Worm (Caenorhabditis elegans): ENCODE results near the gene F07H5.7.

The F07H5.7 gene

ce11 chrII:8787376-8787775 is 6.6 kb downstream of the F07H5.7 start (continued):
- TF ChIP-seq T20F7.1 (GFP tag; optimal IDR thresholded peaks at IDR 0.05) (peak; percentile 80), nhr-76 (tag; optimal IDR thresholded peaks at IDR 0.05) (peak; percentile 20), hlh-30 (tag; optimal IDR thresholded peaks at IDR 0.05; ENCODE audit: insufficient read depth) (peak; percentile 100)

- TF ChIP-seq snpc-1.2 (GFP tag; IDR thresholded peaks at IDR 0.05) (no peak), php-3 (GFP tag; IDR thresholded peaks at IDR 0.05) (no peak), hlh-11 (tag; optimal IDR thresholded peaks at IDR 0.05) (no peak), zip-11 (GFP tag; IDR thresholded peaks at IDR 0.05) (no peak), zfp-3 (GFP tag; conservative IDR thresholded peaks at IDR 0.05) (0 out of 2 replicates have a peak, but pooled peaks have one; percentile 73), Y75B8A.6 (GFP tag; IDR thresholded peaks at IDR 0.05) (no peak), ztf-11 (tag; optimal IDR thresholded peaks at IDR 0.05) (no peak), cey-2 (tag; optimal IDR thresholded peaks at IDR 0.05; ENCODE audit: borderline replicate concordance, insufficient read depth) (no peak), ceh-28 (tag; optimal IDR thresholded peaks at IDR 0.05) (peak; percentile 38), ces-1 (GFP tag; optimal IDR thresholded peaks at IDR 0.05) (no peak), nhr-48 (tag; optimal IDR thresholded peaks at IDR 0.05) (no peak), jun-1 (tag; optimal IDR thresholded peaks at IDR 0.05) (no peak), zfp-2 (tag; optimal IDR thresholded peaks at IDR 0.05) (no peak), lsy-2 (tag; optimal IDR thresholded peaks at IDR 0.05) (peak in 1 of 2 experiments; percentile 34), aly-2 (tag; optimal IDR thresholded peaks at IDR 0.05) (no peak), nhr-111 (GFP tag; optimal IDR thresholded peaks at IDR 0.05) (no peak), rbr-2 (tag; optimal IDR thresholded peaks at IDR 0.05) (peak; percentile 50), mdl-1 (tag; optimal IDR thresholded peaks at IDR 0.05) (peak; percentile 62 to 76), lin-13 (GFP tag; optimal IDR thresholded peaks at IDR 0.05) (no peak), dmd-6 (GFP tag; IDR thresholded peaks at IDR 0.05) (no peak), nhr-28 (tag; optimal IDR thresholded peaks at IDR 0.05) (no peak), pqm-1 (tag; optimal IDR thresholded peaks at IDR 0.05) (no peak), dve-1 (tag; optimal IDR thresholded peaks at IDR 0.05; ENCODE audit: insufficient read depth) (no peak), lin-1 (GFP tag; IDR thresholded peaks at IDR 0.05) (no peak), nhr-25 (tag; optimal IDR thresholded peaks at IDR 0.05; ENCODE audit: borderline replicate concordance, insufficient read depth) (no peak), T26A8.4 (GFP tag; IDR thresholded peaks at IDR 0.05) (peak; percentile 61), lin-29 (GFP tag; IDR thresholded peaks at IDR 0.05) (no peak), nhr-6 (tag; optimal IDR thresholded peaks at IDR 0.05) (no peak), unc-130 (GFP tag; optimal IDR thresholded peaks at IDR 0.05) (no peak), hlh-30 (tag; optimal IDR thresholded peaks at IDR 0.05; ENCODE audit: insufficient read depth) (peak; percentile 82), hmg-1.1 (GFP tag; IDR thresholded peaks at IDR 0.05) (0 out of 2 replicates have a peak, but pooled peaks have one; percentile 39), lin-15B (tag; optimal IDR thresholded peaks at IDR 0.05) (no peak), ctbp-1 (GFP tag; IDR thresholded peaks at IDR 0.05) (0 out of 2 replicates have a peak, but pooled peaks have one; percentile 14), F49E8.2 (tag; optimal IDR thresholded peaks at IDR 0.05; ENCODE audit: borderline replicate concordance) (no peak), spr-1 (tag; optimal IDR thresholded peaks at IDR 0.05) (no peak), F10B5.3 (tag; optimal IDR thresholded peaks at IDR 0.05) (no peak), daf-19 (GFP tag; conservative IDR thresholded peaks at IDR 0.05) (no peak), daf-16 (GFP tag; optimal IDR thresholded peaks at IDR 0.05) (no peak), daf-16 (tag; optimal IDR thresholded peaks at IDR 0.05) (no peak), Y48G9A.11 (GFP tag; IDR thresholded peaks at IDR 0.05) (no peak), ZK337.2 (GFP tag; IDR thresholded peaks at IDR 0.05) (no peak), ceh-32 (tag; optimal IDR thresholded peaks at IDR 0.05; ENCODE audit: poor library complexity) (no peak), madf-5 (GFP tag; IDR thresholded peaks at IDR 0.05) (no peak), ceh-62 (tag; optimal IDR thresholded peaks at IDR 0.05) (no peak), saeg-2 (GFP tag; IDR thresholded peaks at IDR 0.05) (no peak), madf-9 (GFP tag; conservative IDR thresholded peaks at IDR 0.05) (no peak), F26F4.8 (GFP tag; conservative IDR thresholded peaks at IDR 0.05) (no peak)
Measured at ce11 chrII:8785875-8786274, 8.1 kb downstream of the F07H5.7 start.
